Worm (Caenorhabditis elegans): ENCODE results near the gene hse-5.

The hse-5 gene

DNA sequence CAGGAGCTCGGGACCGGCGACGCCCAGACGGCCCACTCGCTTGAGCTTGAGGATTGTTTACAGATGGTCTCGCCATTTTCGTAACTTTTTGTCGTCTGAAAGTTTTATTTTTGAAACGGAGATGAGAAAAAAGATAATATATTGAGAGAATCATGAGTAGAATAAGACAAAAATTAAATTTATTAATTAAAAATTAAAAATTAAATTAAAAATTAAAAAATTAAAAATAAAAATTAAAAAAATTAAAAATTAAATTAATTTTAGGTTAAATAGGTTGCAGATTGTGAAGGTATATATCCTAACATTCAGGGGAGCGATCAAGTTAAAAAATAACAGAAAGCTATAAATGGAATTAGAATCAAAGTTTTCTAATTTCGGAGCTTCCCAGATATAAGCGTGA lies 34.6 kb downstream of the hse-5 start, which contains the start of gene B0284.3:
Gene B0284.3 (minus strand): TSS at position 101 of the 400 bp plus-strand sequence.
- TF ChIP-seq ceh-30 (tag; optimal IDR thresholded peaks at IDR 0.05) (no peak), syd-9 (tag; optimal IDR thresholded peaks at IDR 0.05) (no peak), F13H6.1 (tag; optimal IDR thresholded peaks at IDR 0.05) (no peak), pat-9 (tag; optimal IDR thresholded peaks at IDR 0.05) (no peak), hlh-8 (tag; optimal IDR thresholded peaks at IDR 0.05) (no peak), gmeb-2 (tag; optimal IDR thresholded peaks at IDR 0.05) (no peak), ahr-1 (tag; optimal IDR thresholded peaks at IDR 0.05) (no peak), hlh-30 (tag; optimal IDR thresholded peaks at IDR 0.05; ENCODE audit: insufficient read depth) (no peak), fax-1 (tag; optimal IDR thresholded peaks at IDR 0.05) (no peak), K09A11.1 (tag; optimal IDR thresholded peaks at IDR 0.05; ENCODE audit: insufficient read depth) (no peak), zip-5 (tag; optimal IDR thresholded peaks at IDR 0.05) (no peak), unc-42 (tag; optimal IDR thresholded peaks at IDR 0.05) (no peak), ceh-22 (tag; optimal IDR thresholded peaks at IDR 0.05) (no peak)

- peak; percentile 24 for TF ChIP-seq sox-2 (GFP tag; IDR thresholded peaks at IDR 0.05)
- TF ChIP-seq pha-2 (tag; optimal IDR thresholded peaks at IDR 0.05) = no peak
- no peak for TF ChIP-seq pros-1 (tag; optimal IDR thresholded peaks at IDR 0.05)
- no peak for TF ChIP-seq fkh-10 (GFP tag; optimal IDR thresholded peaks at IDR 0.05)
- no peak for TF ChIP-seq hlh-13 (GFP tag; optimal IDR thresholded peaks at IDR 0.05)
- TF ChIP-seq ceh-2 (tag; optimal IDR thresholded peaks at IDR 0.05) = no peak
- no peak for TF ChIP-seq elt-2 (tag; optimal IDR thresholded peaks at IDR 0.05)
- no peak for TF ChIP-seq che-1 (tag; optimal IDR thresholded peaks at IDR 0.05)
- no peak for TF ChIP-seq pag-3 (tag; optimal IDR thresholded peaks at IDR 0.05; ENCODE audit: borderline replicate concordance)
- TF ChIP-seq zip-5 (tag; optimal IDR thresholded peaks at IDR 0.05) = no peak
- TF ChIP-seq tbx-7 (tag; optimal IDR thresholded peaks at IDR 0.05) = no peak
- no peak for TF ChIP-seq nhr-232 (tag; optimal IDR thresholded peaks at IDR 0.05)
- TF ChIP-seq hlh-15 (tag; optimal IDR thresholded peaks at IDR 0.05) = no peak
- TF ChIP-seq ceh-31 (tag; optimal IDR thresholded peaks at IDR 0.05) = peak; percentile 60
- peak; percentile 31 for TF ChIP-seq nfya-1 (tag; optimal IDR thresholded peaks at IDR 0.05)
- no peak for TF ChIP-seq ceh-45 (GFP tag; IDR thresholded peaks at IDR 0.05)
- TF ChIP-seq rnt-1 (tag; optimal IDR thresholded peaks at IDR 0.05) = no peak
- TF ChIP-seq ceh-14 (tag; optimal IDR thresholded peaks at IDR 0.05) = no peak
- TF ChIP-seq F13H6.1 (tag; optimal IDR thresholded peaks at IDR 0.05) = no peak
- TF ChIP-seq lin-11 (tag; optimal IDR thresholded peaks at IDR 0.05) = no peak
- TF ChIP-seq mec-3 (tag; optimal IDR thresholded peaks at IDR 0.05; ENCODE audit: borderline replicate concordance) = no peak
- TF ChIP-seq elt-4 (tag; optimal IDR thresholded peaks at IDR 0.05) = no peak
- no peak for TF ChIP-seq sdc-2 (tag; optimal IDR thresholded peaks at IDR 0.05)
- no peak for TF ChIP-seq ceh-30 (tag; optimal IDR thresholded peaks at IDR 0.05)
- no peak for TF ChIP-seq fax-1 (tag; optimal IDR thresholded peaks at IDR 0.05)
- TF ChIP-seq unc-42 (tag; optimal IDR thresholded peaks at IDR 0.05) = peak; percentile 60
- TF ChIP-seq hlh-8 (tag; optimal IDR thresholded peaks at IDR 0.05) = no peak
- no peak for TF ChIP-seq ceh-22 (tag; optimal IDR thresholded peaks at IDR 0.05)
- TF ChIP-seq dve-1 (tag; optimal IDR thresholded peaks at IDR 0.05) = no peak
- no peak for TF ChIP-seq unc-3 (GFP tag; conservative IDR thresholded peaks at IDR 0.05)
- TF ChIP-seq unc-3 (tag; optimal IDR thresholded peaks at IDR 0.05) = no peak
- no peak for TF ChIP-seq T23F11.4 (GFP tag; optimal IDR thresholded peaks at IDR 0.05)
Measured at ce11 chrIII:4380835-4381234, 35.7 kb downstream of the hse-5 start.

DNA sequence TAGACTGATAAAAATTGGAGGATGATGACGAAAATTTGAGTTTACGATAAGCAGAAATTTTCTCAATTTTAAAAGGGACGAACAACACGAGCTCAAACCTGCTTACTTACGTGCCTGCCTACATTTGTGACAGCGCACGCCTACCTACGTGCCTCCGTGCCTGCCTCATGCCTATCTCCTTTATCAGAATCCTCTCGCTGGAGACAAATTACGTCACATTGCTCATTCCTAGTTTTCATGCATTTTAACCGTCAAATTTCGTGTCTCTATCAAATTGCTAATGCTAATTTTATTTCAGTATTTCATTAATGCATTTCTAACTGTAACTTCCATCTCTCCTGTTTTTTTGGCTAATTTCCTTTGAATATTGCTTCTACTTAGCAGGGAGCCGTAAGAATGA lies 36.2 kb downstream of the hse-5 start, which contains the start of gene pals-27:
Gene pals-27 (plus strand): TSS at position 301 of the 400 bp plus-strand sequence.
- TF ChIP-seq madf-2 (tag; optimal IDR thresholded peaks at IDR 0.05) (no peak), ceh-24 (tag; optimal IDR thresholded peaks at IDR 0.05) (no peak)

All from whole organism, late embryonic.